Fruit fly (Drosophila melanogaster) Kc167 (cell line): ENCODE measurements around the gene repo.

Source experiments
- Myc ChIP-seq: fragments of >200 bp; optimal IDR thresholded peaks from 2 replicates; lab custom pipeline; 2017; ENCODE audit warnings: missing external identifiers
- Sin3A ChIP-seq: fragments of >200 bp; optimal IDR thresholded peaks from 2 replicates; lab custom pipeline; 2018; ENCODE audit warnings: missing external identifiers
- h ChIP-seq: fragments of >200 bp; optimal IDR thresholded peaks from 3 replicates; lab custom pipeline; 2018; ENCODE audit warnings: missing external identifiers
- insv ChIP-seq: fragments of >200 bp; optimal IDR thresholded peaks from 3 replicates; lab custom pipeline; 2018; ENCODE audit warnings: missing external identifiers
- psq ChIP-seq: fragments of >200 bp; optimal IDR thresholded peaks from 2 replicates; lab custom pipeline; 2017; ENCODE audit warnings: missing external identifiers
- ttk ChIP-seq: sonication (Bioruptor generic); optimal IDR thresholded peaks from 2 replicates; lab custom pipeline; 2017; ENCODE audit warnings: missing external identifiers

The repo gene

DNA sequence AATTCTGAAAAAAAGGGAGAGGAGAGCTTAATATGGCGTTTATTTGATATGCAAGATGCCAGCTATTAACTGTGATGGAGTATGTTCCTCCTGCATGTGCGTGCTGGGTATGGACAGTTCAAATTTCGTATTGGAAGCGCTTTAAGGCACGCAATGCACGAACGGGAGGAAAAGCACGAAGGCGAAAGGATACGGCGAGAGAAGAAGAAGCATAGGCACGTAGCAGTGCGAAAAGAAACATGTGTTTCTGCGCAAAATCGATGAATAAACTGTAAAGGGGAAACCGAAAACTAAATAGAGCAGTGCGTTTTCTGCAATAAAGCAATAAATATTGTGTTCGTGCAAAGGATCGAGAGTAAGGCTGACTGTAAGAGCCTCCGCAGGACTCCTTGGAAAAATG lies 20.1 kb upstream of the repo start, which contains the start of gene CG14314:
Gene CG14314 (plus strand): TSS at position 243 of the 400 bp plus-strand sequence.
- no peak for TF ChIP-seq ttk (lab: Kevin White, UChicago)
- no peak for TF ChIP-seq Myc
- TF ChIP-seq insv (lab: Kevin White, UChicago) = no peak

DNA sequence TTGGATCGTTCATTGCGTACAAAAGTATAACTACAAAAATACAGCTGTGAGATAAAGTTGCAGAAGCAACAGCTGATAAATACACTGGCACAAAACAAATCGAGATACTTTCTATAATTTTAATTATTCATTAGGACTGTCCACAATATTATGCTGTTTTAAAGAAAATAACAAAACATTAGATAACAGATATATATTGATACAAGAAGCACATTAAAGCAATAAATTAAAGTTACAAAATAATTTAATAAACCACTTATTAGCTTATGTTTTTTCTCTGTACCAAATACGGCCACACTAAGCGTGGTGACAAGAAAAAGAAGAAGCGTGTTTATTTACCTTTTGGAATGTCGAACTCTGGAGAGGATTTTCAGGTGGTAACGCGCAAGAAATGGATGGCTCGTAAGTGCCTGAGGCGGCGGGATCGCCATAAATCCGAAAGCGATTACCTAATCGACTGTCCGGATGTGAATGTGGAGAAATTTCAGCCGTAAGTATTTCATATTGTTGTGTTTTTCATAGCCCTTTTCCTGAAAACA lies 15.7 kb upstream of the repo start, which contains the start of the genes CG7988 and CG7183:
Gene CG7988 (plus strand): TSS at position 316 of the 539 bp plus-strand sequence.
Gene CG7183 (minus strand): TSS at position 489 of the 539 bp plus-strand sequence.
- TF ChIP-seq psq (lab: Kevin White, UChicago) (no peak), Sin3A (lab: Kevin White, UChicago) (no peak), ttk (lab: Kevin White, UChicago) (no peak), Myc (no peak), insv (lab: Kevin White, UChicago) (no peak), h (lab: Kevin White, UChicago) (no peak)

DNA sequence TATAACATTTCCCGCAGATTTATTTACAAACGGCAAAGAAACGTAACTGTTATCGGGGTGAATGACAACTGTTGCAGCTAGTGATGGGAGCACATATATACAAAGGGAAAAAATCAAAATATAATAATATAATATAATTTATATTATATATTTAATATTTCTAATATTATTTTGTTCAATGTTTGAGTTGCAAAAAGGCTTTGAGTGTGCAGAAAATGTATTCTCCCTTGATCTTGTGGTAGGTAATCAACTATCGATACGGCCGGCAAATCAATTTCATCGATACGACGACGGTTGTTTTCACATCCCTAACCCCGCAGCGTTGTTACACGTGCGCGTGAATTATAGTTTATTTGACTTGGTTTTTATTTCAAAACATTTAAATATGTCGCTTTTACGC lies 12.6 kb upstream of the repo start, which contains the start of the genes mTerf5 and Non3:
Gene mTerf5 (minus strand): TSS at position 249 of the 400 bp plus-strand sequence.
Gene Non3 (plus strand): TSS at position 289 of the 400 bp plus-strand sequence.
- TF ChIP-seq Myc (no peak), ttk (lab: Kevin White, UChicago) (no peak), Sin3A (lab: Kevin White, UChicago) (no peak), h (lab: Kevin White, UChicago) (no peak), insv (lab: Kevin White, UChicago) (no peak), psq (lab: Kevin White, UChicago) (no peak)

DNA sequence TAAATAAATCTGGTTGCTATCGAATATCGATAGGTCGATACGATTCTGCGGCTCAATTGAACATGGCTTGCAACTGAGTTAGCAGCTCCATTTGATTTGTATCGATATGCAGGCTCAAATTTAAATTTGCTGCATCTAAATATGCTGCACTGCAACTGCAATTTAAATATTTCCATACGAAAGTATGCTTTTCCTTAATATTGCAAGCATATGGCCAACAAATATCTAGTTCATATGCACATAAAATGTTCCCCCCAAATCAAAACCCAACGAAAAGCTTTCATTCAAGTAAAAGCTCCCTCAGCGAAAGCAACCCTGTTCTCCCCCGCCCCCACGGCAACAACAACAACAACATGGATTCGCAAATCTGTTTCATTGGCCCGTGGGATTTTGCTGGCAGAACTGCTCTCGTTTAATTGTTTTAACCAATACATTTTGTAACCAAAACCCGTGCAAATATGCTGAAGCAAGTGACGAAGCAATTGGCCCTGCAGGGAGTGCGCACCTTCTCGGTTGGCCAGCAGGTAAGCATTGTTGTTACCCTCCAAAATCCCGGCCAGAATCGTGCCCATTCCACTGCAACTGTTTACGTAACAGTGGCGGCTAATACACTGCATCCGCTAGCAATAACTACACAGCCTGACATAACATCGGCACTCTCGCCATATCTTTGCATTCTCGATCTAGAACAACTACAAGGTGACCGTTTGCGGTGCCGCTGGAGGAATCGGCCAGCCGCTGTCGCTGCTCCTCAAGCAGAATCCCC lies 9.8 kb upstream of the repo start, which contains the start of the genes CG7168 and Mdh2:
Gene CG7168 (minus strand): TSS at position 40 of the 766 bp plus-strand sequence.
Gene Mdh2 (plus strand): TSS at position 354 of the 766 bp plus-strand sequence.
- TF ChIP-seq insv (lab: Kevin White, UChicago) (no peak), Myc (no peak), Sin3A (lab: Kevin White, UChicago) (no peak), h (lab: Kevin White, UChicago) (no peak), ttk (lab: Kevin White, UChicago) (no peak), psq (lab: Kevin White, UChicago) (no peak)

DNA sequence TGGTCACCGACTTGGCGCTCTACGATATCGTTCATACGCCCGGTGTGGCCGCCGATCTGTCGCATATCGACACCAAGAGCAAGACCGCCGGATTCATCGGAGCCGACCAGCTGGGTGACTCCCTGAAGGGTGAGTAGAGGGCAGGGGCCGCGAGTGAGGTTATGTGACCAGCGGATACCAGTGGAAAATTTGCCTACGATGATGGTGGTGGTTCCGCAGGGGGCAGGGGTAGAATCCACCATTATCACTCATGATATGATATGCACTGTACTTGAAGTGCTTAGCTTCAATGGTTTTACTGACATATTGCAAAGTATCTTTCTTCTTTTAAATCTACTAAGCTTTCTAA lies 9.2 kb upstream of the repo start:
- TF ChIP-seq h (lab: Kevin White, UChicago) = no peak
- no peak for TF ChIP-seq psq (lab: Kevin White, UChicago)
- TF ChIP-seq ttk (lab: Kevin White, UChicago) = no peak
- no peak for TF ChIP-seq insv (lab: Kevin White, UChicago)
- no peak for TF ChIP-seq Sin3A (lab: Kevin White, UChicago)
- TF ChIP-seq Myc = no peak

DNA sequence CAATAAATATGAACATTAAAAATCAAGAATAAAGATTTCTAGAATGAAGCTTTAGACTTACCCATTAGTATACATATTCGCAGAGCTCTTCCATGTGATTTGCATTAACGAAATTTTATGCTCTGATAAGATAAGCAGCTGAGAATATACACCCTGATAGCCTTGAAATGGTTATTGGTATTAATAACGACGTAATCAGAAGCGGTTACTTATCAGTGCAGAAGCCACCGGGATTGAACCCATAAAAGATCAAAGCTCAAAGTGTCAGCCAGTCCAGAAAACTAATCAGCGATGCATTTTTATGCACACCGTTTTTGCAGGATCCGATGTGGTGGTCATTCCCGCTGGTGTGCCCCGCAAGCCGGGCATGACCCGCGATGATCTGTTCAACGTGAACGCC lies 8.6 kb upstream of the repo start:
- no peak for TF ChIP-seq h (lab: Kevin White, UChicago)
- TF ChIP-seq insv (lab: Kevin White, UChicago) = no peak
- no peak for TF ChIP-seq Sin3A (lab: Kevin White, UChicago)
- TF ChIP-seq Myc = no peak
- no peak for TF ChIP-seq ttk (lab: Kevin White, UChicago)
- TF ChIP-seq psq (lab: Kevin White, UChicago) = no peak

DNA sequence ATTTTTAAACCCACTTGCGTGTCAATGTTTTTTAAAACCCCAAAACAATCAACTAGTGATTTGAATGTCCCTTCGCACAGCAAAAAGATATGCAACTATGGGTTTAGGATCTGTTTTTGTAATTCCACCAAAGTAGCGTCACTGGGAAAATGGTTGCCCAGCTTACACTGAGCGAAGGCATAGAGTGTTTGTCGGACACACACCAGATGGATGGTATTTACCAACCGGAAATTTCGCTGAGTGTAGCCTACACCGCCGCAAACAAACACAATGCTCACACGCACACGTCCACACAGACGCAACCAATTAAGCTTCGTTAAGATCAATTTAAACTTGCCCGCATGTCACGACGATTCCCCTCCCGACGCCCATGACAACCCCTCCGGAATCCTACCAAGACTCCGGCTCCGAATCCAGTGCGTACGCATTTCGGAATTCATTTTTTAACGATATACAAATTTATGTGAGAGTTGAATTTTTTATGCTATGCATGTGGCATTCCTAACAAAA lies 7.2 kb upstream of the repo start:
- TF ChIP-seq ttk (lab: Kevin White, UChicago) (no peak), insv (lab: Kevin White, UChicago) (no peak), Myc (no peak), psq (lab: Kevin White, UChicago) (no peak), h (lab: Kevin White, UChicago) (no peak)

DNA sequence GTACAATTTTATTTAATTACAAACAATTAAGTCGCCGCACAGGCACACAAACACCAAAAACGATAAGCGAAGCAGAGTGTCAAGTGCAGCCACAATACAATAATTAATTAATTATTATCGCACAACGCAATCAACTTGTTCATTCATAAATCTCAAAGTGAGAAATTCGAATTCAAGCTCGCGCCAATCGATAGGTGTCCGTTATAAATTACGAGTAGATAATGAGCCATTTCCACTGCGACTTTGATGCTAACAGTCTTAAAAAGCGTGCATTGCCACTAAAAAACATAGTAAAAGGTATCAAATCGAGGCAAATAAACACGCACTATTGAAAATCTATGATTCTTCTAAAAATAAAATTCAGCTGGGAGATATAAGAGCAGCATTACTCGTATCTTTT lies 5.8 kb upstream of the repo start:
- no peak for TF ChIP-seq ttk (lab: Kevin White, UChicago)
- TF ChIP-seq insv (lab: Kevin White, UChicago) = no peak
- TF ChIP-seq h (lab: Kevin White, UChicago) = no peak
- TF ChIP-seq Sin3A (lab: Kevin White, UChicago) = no peak
- TF ChIP-seq psq (lab: Kevin White, UChicago) = no peak
- TF ChIP-seq Myc = no peak

DNA sequence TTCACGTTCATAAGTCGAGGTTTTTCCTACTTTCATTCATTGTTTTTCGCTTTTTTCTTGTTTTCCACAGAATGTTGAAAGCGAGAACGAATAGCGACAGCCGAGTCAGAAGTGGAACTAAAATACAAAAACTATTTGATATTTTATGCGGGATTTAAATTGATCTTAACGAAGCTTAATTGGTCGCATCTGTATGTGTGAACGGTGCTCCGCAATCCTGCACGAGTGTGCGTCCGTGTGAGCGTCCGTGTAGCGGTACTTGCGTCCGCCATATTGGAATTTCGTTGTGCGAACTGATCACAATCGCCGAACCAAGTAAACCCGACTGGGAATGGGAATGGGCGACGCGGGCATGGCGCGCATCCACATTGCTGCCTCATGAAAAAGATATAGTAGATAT lies 3.8 kb upstream of the repo start:
- TF ChIP-seq Myc (no peak), Sin3A (lab: Kevin White, UChicago) (no peak), h (lab: Kevin White, UChicago) (no peak), psq (lab: Kevin White, UChicago) (no peak), insv (lab: Kevin White, UChicago) (no peak), ttk (lab: Kevin White, UChicago) (no peak)

DNA sequence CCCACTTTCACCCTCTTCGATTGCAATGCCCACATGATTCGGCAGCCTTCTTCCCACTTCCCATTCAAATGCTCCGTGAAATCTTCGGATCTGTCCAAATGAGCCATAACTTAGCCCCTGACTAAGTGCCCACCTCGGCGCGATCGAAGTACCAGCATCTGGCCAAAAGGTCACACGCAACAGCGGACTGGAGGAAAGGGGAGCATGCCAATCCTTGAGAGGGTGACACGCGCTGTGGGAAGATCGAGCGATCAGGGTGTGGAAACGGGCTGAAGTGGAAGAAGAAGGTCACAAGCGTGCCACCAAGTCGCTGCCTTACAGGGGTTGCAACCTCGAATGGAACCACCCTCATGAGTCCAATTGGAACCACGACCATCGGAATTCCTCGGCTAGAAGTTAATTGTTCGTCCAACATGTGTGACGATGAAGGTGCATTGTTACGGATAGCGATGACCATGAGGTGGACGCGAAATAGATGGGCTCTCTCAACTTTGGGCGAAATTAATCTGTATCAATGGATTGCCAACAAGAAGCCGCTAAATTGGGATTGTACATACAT lies 1.2 kb upstream of the repo start:
- no peak for TF ChIP-seq psq (lab: Kevin White, UChicago)
- no peak for TF ChIP-seq h (lab: Kevin White, UChicago)
- no peak for TF ChIP-seq Sin3A (lab: Kevin White, UChicago)
- no peak for TF ChIP-seq ttk (lab: Kevin White, UChicago)
- no peak for TF ChIP-seq insv (lab: Kevin White, UChicago)
- no peak for TF ChIP-seq Myc
